Fruit fly (Drosophila melanogaster) ovary, adult (tissue): Measurements from ENCODE around the gene PNKP.

Experiments used
- CG17801 ChIP-seq: fragments of 200-800 bp; optimal IDR thresholded peaks from 2 replicates; lab custom pipeline; 2019; ENCODE audit warnings: missing biosample characterization, mild to moderate bottlenecking, missing genetic modification characterization, moderate library complexity; ENCODE audit not compliant: partially characterized antibody

PNKP gene

DNA sequence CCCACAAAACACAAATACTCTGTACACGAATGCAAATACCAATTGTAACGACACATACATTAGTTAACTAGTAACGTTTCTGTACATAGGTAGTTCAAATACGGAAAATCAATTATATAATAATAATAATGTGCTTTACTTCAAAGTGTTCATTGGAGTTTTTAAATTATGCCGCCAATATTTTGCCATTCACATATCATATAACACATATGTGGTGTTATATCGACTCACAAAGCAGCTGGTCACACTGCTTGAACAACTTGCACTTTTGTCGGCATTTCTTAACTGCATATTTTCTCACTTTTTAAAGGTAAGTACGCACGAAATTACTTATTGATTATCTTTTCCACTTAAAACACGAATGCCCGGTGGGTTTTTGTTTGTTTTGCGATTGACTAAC lies 858 bp upstream of the PNKP start, which contains the start of gene DppIII:
Gene DppIII (plus strand): TSS at position 227 of the 400 bp plus-strand sequence.
- TF ChIP-seq CG17801 (GFP tag; lab: Kevin White, UChicago): no peak

DNA sequence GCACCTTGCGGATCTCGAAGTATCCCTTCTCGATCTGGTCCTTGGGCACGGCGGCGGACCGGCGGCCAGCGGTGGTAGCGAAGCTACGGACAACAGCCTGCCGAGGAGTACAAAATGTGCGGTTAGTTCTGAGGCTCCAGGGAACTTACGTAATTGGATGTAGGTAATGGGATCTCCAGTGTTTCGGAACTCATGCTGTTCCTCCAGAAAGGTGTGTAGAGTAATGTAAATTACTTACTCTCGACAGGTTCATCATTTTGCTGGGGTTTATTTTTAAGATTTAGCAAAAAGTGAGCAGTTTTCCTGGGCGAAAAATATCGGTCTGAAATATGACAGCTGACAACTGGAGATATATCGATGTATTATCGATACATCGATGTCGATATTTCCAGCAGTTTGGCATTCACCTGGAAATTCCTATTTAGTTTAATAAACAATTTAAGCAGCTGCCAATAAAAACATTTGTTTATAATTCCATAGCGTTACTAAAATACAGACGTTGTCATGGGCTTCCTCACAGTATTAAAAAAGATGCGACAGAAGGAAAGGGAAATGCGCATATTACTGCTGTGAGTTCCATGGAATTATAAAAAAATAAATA lies 2.5 kb downstream of the PNKP start, which contains the start of the genes COX7A and Arl2:
Gene COX7A (minus strand): TSS at position 369 of the 601 bp plus-strand sequence.
Gene Arl2 (plus strand): TSS at position 426 of the 601 bp plus-strand sequence.
- TF ChIP-seq CG17801 (GFP tag; lab: Kevin White, UChicago): peak; percentile 35

DNA sequence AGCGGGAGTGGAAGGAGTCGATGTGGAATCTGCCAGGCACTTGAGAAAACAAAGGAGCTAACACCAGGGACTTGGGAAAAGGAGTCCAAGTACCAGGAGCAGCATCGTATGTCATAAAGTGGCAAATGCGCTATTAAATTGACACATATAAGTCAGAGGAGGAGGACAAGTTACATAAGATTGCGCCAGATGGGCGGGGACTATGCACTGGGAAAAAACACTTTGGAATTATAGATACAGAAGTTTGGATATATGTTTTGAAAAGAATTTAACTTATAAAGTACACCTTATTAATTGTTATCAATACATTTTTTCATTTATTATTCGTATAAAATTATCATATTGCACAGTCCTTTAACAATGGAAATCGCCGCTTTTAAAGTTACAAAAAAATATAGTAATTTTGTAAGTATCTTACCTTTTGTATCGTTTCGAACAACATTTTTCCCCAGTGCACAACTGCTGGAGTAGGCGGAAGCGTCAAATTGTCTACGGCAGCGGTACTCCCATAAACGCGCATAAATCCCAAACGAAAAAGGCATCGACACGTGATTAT lies 7.2 kb downstream of the PNKP start:
- no peak for TF ChIP-seq CG17801 (GFP tag; lab: Kevin White, UChicago)

DNA sequence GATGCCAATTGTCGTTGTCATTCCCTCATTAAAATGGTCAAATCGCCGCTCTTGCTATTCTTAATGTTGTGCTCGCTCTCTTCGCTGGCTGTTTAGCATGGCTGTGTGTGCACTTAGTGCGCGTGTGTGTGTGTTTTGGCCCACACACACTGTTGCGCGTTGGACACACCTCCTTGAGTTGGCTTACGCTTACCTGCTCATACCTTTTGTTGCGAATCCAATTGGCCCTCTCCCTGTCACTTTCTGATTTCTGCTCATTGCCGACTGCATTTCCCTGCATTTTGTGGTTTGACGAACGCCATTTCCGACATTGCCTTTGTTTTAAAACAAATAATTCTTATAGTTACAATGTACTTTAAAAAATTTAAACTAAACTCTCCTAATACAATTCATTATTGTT lies 8.3 kb downstream of the PNKP start:
- TF ChIP-seq CG17801 (GFP tag; lab: Kevin White, UChicago): no peak

DNA sequence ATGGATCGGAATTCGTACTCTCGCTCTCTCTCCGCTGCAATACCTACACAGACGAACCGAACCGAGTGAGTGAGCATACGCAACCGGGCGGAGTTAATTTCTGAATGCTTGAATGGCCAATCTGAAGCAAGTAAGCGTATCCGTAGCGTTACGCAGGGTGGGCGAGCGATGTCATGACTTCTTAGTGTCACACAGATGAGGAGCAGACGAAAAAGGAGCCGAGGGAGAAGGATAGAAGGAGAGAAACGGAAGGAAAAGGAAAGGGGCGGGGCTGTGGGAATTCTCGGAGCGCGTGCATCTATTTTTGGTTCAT lies 8.9 kb downstream of the PNKP start:
- no peak for TF ChIP-seq CG17801 (GFP tag; lab: Kevin White, UChicago)

DNA sequence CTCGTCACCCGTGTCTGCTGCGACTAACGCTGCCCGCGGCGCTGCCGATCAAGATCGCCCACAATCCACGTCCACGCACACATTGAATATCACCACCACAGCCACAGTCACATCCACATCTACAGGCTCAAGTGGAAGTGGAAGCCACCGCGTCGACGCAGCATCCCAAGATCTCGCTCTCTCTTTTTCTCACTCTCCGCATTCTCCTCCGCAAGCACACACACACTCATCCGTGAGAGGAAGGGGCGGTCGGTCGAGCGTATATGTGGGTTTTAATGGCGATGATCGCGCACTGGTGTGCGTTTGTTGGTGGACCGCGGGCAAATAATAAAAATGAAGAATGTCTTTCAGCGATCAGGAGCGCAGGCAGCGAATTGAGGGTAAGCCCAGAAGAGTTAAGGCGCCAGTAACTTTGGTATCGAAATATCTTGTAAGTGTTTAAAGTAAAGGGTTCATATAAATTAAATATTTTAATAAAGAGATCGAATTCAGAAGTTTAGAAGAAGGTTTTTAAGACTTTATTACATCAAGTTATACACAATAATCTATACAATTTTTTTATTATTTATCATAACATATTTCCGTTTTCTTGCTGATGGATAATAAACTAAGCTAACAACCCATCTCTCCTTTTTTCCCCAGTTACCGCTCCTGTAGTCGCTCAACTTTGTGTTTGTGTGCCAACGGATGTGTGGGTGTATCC lies 9.4 kb downstream of the PNKP start, which contains the start of gene Poxm:
Gene Poxm (minus strand): TSS at position 25 of the 703 bp plus-strand sequence.
- no peak for TF ChIP-seq CG17801 (GFP tag; lab: Kevin White, UChicago)

DNA sequence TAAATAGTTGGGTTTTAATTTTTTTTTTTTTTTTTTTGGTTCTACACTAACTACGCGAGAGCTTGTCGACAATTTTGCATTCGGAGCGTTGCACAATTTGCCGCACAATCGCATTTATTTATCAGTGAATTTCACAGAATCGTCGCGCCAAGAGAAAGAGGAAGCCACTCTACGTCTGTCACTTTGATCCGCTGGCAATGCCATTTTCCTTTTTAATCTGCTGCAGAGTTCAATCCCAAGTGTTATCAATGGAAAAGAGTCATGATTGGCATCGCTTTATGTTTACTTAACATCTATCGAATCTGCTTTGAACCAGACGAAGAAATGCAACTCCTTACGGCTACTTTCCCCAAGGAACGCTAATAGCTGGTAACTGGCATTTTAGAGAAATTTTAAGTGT lies 13.7 kb downstream of the PNKP start:
- TF ChIP-seq CG17801 (GFP tag; lab: Kevin White, UChicago): no peak

DNA sequence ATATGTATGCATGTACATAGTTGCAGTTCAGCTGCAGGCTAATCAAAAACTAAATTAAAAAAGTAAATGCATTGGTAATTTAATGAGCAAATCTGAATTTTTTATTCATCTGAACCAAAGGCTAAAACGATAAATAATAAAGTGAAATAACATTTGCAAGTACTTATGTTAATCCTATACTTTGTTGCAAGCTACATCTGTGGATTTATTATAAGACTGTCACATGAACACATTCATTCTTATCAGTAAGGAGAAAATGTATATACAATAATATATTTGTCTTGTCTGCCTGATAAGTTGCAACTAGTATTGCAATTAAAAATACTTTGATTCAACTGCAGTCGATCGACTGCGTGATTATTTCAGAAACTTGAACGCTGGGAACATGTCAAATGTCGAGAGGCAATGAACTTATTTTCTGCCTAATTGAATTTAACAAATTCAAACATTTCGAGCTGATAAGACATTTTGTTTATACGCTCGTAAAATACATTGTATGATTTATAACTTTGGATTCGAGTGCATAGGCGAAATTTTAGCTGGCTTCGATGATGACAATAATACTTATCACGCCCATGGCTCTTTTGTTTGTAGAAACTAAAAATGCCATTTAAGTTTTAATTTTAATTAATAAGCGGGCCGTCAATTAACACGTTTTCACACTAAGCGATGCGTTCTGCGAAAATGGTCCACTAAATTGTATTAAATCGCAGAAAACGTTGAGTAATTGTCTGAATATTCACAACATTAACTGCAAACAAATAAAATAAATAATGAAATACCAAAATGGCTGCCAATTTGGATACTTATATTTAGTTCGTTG lies 15.1 kb downstream of the PNKP start:
- no peak for TF ChIP-seq CG17801 (GFP tag; lab: Kevin White, UChicago)

DNA sequence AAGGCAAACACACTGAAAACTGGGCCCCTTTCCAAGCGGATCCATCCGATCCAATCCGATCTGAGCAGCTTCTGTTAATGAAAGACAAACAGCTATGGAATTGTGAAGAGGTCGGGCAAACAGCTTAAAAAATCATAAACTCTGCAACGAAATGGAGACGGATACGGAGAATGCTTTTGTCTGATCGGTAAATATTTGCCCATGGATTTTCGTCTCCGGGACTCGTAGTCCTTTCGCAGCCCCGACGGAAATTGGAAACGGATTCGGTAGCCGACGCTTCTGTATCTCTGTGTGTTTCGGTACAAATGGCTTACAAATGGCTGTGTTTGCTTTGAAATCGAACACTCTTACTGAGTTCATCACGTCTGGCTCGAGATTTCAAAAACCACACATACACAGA lies 16.4 kb downstream of the PNKP start:
- no peak for TF ChIP-seq CG17801 (GFP tag; lab: Kevin White, UChicago)

DNA sequence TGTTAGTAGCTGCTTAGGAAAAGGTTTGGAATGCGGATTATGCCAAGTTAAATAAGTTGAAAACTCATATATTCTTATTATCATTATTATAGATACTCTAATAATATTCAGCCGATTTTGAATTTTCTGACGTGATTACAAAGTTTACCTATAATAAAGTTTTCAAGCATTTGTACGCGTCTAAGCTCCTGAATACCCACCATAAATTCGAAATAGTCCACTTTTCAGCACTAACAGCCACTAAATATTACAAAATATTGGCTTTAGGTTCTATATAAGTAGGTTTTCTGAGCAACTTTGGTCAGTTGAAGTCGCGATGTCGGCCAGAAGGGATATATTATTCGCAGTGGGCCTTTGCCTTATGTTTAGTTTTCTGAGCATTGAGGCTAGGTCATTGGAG lies 19.3 kb downstream of the PNKP start, which contains the start of gene CG7443:
Gene CG7443 (plus strand): TSS at position 301 of the 400 bp plus-strand sequence.
- TF ChIP-seq CG17801 (GFP tag; lab: Kevin White, UChicago): no peak

DNA sequence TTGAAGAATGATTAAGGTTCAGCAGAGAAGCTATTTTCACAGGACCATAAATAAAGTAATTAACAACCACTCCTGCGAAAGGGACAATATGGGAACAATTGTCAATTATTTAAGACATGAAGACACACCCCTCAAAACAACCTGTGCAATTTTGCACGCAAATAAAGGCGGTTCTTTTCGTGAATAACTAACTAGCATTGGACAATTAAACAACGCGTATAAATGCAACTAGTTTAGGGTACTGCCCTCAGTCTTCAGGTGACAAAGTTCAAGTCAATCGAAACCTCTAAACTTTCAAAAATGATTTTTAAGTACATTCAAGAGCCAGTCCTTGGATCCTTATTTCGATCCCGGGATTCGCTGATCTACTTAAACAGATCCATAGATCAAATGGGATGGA lies 21.9 kb downstream of the PNKP start, which contains the start of gene Or85a:
Gene Or85a (plus strand): TSS at position 301 of the 400 bp plus-strand sequence.
- TF ChIP-seq CG17801 (GFP tag; lab: Kevin White, UChicago): no peak

DNA sequence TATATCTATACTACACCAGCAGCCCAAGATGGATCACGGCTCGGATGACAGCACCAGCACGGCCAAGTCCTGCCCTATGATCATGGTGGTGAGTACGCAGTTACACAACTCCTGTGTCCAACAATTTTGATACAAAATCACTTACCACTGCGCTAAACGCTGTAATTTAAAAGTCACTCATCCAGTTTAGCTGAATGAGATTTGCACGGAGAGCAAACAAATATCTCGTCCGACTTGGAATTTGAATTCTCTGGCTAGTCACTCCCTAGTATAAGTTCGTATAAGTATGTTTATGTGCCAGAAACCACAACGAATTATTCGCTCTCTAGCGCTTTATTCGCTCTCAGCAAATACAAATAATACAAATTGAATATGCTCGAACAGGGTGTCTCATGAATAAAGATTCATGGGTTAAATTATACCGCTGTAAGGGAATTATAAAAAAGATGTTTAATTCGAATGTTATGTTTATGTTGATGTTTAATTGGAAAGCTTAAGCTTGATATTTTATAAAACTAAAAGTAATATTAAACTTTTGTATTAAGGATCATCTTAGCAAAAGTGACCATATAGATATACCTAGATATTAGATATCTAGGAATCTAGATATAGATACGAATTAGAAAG lies 25.5 kb downstream of the PNKP start:
- TF ChIP-seq CG17801 (GFP tag; lab: Kevin White, UChicago): no peak

DNA sequence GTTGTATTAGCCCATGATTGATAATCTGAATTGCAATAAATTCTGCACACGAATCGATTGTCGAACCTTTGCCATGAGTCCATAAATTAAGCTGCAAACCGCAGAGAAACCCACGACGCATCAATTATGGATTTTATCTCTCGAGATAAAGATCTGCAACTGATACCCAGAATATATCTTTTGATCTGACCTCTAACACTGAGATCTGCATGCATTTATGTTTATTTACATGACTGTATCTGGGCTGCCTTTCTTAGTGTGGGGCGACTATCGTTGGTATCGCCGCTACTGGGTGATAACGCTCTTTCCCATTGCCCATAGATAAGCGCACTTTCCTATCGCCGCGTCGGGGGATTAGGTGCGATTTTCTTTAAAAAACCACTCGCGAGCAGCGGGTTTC lies 26.1 kb downstream of the PNKP start, which contains the start of gene Ctr1B:
Gene Ctr1B (plus strand): TSS at position 398 of the 400 bp plus-strand sequence.
- no peak for TF ChIP-seq CG17801 (GFP tag; lab: Kevin White, UChicago)
